Worm (Caenorhabditis elegans) whole organism, midembryonic: ENCODE data around the gene col-90.
A peak's percentile ranks its signal among the peaks of the same experiment; 100 is the strongest.

Source experiments
- T22C8.4 ChIP-seq: fragments of 200-800 bp; sonication (Bioruptor generic); IDR thresholded peaks from 2 replicates; pipeline ENCODE4 v1.3.6; 2022; ENCODE audit warnings: missing genetic modification characterization, missing compliant biosample characterization
- cog-1 ChIP-seq: sonication (generic microtip); optimal IDR thresholded peaks from 2 replicates; lab custom pipeline; 2016; ENCODE audit warnings: missing genetic modification characterization, missing compliant biosample characterization
- flt-1 ChIP-seq: fragments of 200-800 bp; sonication (Bioruptor generic); IDR thresholded peaks from 2 replicates; pipeline ENCODE4 v1.3.6; 2022; ENCODE audit warnings: missing genetic modification characterization, missing compliant biosample characterization
- klf-2 ChIP-seq: fragments of 200-800 bp; sonication (Bioruptor generic); conservative IDR thresholded peaks from 2 replicates; pipeline ENCODE4 v1.3.6; 2022; ENCODE audit warnings: missing genetic modification reagents, missing genetic modification characterization, missing compliant biosample characterization
- med-1 ChIP-seq: sonication (generic microtip); optimal IDR thresholded peaks from 2 replicates; lab custom pipeline; 2017; ENCODE audit warnings: missing genetic modification characterization, mild to moderate bottlenecking, missing compliant biosample characterization, antibody characterized with exemption, missing genetic modification reagents; ENCODE audit not compliant: insufficient read depth
- ref-1 ChIP-seq: fragments of 200-800 bp; sonication (Bioruptor generic); conservative IDR thresholded peaks from 2 replicates; pipeline ENCODE4 v1.3.6; 2022; ENCODE audit warnings: missing genetic modification reagents, missing genetic modification characterization, missing compliant biosample characterization
- tab-1 ChIP-seq: fragments of 200-800 bp; sonication (Bioruptor generic); IDR thresholded peaks from 2 replicates; pipeline ENCODE4 v1.3.6; 2022; ENCODE audit warnings: missing genetic modification characterization, missing compliant biosample characterization
- ztf-23 ChIP-seq: fragments of 200-800 bp; sonication (Bioruptor generic); IDR thresholded peaks from 2 replicates; pipeline ENCODE4 v1.3.6; 2022; ENCODE audit warnings: missing genetic modification reagents, missing genetic modification characterization, missing compliant biosample characterization
- ztf-29 ChIP-seq: fragments of 200-800 bp; sonication (Bioruptor generic); IDR thresholded peaks from 2 replicates; pipeline ENCODE4 v1.3.6; 2022; ENCODE audit warnings: missing genetic modification reagents, missing genetic modification characterization, missing compliant biosample characterization

The col-90 gene

DNA sequence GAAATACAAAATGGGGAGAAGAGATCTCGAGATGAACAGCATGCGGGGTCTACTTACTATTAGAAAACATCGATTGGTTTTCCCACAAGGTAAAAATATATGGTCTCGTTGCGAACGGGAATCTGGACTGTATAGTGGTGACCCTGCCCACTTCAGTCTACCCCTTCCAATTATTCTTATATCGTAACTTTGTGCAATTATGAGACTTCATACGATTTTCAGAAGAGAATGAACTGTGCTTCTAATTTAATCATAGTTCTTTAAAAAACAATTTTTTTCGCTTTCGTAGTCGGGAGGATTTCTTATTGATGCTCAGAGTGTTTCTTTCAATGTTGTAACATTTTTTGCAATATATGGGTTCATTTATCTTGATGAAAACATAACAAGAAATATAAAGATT lies 23.4 kb downstream of the col-90 start, which contains the start of gene F54H12.5:
Gene F54H12.5, minus strand, starts transcription at position 101 of the 400 bp plus-strand sequence.
- no peak for TF ChIP-seq flt-1 (GFP tag; lab: Robert Waterston, UW)

DNA sequence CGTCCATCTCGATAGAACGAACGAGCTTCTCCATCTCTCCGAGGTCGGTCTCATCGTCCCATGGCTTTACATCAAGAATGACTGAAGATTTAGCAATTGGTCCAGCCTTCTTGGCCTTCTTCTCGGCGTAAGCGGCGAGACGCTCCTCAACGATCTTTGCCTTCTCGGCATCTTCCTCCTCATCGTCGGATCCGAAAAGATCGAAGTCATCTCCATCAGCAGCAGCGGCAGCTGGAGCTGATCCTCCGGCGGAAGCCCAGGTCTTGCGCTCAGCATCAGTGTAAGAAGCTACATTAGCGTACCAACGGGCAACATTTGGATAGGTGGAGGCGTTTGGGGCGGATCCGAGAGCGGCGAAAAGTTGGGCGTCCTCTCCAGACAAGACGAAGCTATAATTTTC lies 24.0 kb downstream of the col-90 start:
- TF ChIP-seq med-1 (GFP tag; lab: Kevin White, UChicago) (no peak), T22C8.4 (no peak), klf-2 (GFP tag; lab: Robert Waterston, UW) (no peak), ref-1 (GFP tag; lab: Robert Waterston, UW) (no peak), tab-1 (GFP tag; lab: Robert Waterston, UW) (no peak), cog-1 (tag; lab: Kevin White, UChicago) (no peak), ztf-29 (GFP tag; lab: Robert Waterston, UW) (no peak), ztf-23 (GFP tag; lab: Robert Waterston, UW) (no peak), flt-1 (GFP tag; lab: Robert Waterston, UW) (no peak)

DNA sequence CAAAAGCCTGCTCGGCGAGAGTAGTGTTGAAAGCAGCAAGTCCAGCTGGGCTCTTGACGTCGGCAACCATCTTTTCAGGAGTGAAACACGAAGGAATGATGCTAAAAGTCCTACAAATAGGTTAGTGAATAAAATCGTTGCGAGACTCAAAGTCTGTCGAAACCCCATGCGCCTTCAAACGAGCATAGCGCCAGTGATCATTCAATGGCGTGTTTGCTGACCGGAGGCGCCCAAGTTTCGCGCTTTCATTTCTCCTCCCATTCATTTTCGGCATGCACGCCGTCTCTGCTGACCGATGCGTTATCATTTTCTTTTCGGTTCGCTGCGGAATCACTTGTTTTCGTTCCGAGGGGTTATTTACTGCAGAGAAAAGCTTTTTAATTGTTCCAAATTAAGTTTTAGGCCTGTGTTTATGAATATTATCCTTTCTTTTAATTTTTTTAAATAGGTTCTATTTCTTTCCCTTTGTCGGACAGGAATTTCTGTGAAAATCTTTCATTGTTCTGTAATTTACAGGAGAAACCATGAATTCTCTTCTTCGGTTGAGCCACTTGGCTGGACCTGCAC lies 24.6 kb downstream of the col-90 start, which contains the start of the genes eef-1B.1 and aco-2:
Gene eef-1B.1, minus strand, starts transcription at position 186 of the 567 bp plus-strand sequence.
Gene aco-2, plus strand, starts transcription at position 517 of the 567 bp plus-strand sequence.
- TF ChIP-seq ztf-29 (GFP tag; lab: Robert Waterston, UW): no peak
- TF ChIP-seq ztf-23 (GFP tag; lab: Robert Waterston, UW): no peak
- no peak for TF ChIP-seq klf-2 (GFP tag; lab: Robert Waterston, UW)
- no peak for TF ChIP-seq med-1 (GFP tag; lab: Kevin White, UChicago)
- no peak for TF ChIP-seq flt-1 (GFP tag; lab: Robert Waterston, UW)
- TF ChIP-seq tab-1 (GFP tag; lab: Robert Waterston, UW): no peak
- no peak for TF ChIP-seq T22C8.4
- TF ChIP-seq cog-1 (tag; lab: Kevin White, UChicago): peak; percentile 1

DNA sequence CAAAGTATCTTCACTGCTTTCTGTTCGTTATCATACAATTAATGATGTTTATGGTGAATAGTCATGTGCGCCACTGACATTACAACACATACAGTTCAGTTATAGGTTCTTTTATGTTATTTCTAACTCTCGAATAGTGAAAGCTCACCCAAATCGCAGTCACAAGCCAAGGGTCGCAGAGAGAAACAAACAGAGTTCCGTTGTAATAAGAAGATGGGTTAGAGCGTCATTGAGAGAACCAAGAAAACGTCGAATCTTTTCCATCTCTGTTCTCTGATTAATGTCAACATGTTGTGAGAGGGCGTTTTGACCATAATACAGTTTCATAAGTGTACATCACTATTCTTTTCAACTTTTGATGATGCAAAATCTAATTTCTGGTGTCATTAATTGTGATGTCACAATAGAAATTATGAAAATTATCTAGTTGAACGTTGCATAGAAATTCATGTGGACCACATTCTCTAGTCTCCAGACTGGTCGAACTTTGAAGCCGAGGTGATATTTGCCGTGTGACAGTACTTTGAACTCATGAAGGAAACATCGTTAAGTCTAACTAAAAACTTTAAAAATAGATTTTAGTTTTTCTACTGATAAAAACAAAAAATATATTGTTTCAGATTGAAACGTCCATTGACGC lies 25.4 kb downstream of the col-90 start:
- no peak for TF ChIP-seq ref-1 (GFP tag; lab: Robert Waterston, UW)
- no peak for TF ChIP-seq tab-1 (GFP tag; lab: Robert Waterston, UW)
- TF ChIP-seq ztf-29 (GFP tag; lab: Robert Waterston, UW): no peak
- no peak for TF ChIP-seq med-1 (GFP tag; lab: Kevin White, UChicago)
- no peak for TF ChIP-seq ztf-23 (GFP tag; lab: Robert Waterston, UW)
- TF ChIP-seq cog-1 (tag; lab: Kevin White, UChicago): no peak
- no peak for TF ChIP-seq flt-1 (GFP tag; lab: Robert Waterston, UW)
- no peak for TF ChIP-seq T22C8.4
- no peak for TF ChIP-seq klf-2 (GFP tag; lab: Robert Waterston, UW)

DNA sequence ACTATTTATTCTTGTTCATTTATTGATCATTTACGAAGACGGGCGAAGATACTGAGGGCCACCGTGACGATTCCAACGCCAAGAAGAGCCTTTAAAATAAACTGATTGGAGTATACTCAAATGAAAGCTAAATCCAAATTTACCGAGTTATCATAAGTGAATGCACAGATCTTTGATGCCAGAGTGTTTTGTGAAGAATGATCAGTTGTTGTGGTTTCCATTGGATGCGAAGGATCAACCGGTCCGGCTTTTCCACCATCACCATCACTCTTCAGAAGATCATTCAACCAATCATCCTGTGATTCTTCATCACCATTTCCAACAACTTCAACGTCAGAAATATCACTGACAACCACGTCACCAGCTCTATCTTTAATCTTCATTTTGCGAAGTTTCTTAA lies 28.6 kb downstream of the col-90 start:
- TF ChIP-seq tab-1 (GFP tag; lab: Robert Waterston, UW) (no peak), cog-1 (tag; lab: Kevin White, UChicago) (no peak), klf-2 (GFP tag; lab: Robert Waterston, UW) (no peak), med-1 (GFP tag; lab: Kevin White, UChicago) (no peak), ztf-29 (GFP tag; lab: Robert Waterston, UW) (no peak), ztf-23 (GFP tag; lab: Robert Waterston, UW) (no peak), T22C8.4 (no peak), ref-1 (GFP tag; lab: Robert Waterston, UW) (no peak), flt-1 (GFP tag; lab: Robert Waterston, UW) (no peak)

DNA sequence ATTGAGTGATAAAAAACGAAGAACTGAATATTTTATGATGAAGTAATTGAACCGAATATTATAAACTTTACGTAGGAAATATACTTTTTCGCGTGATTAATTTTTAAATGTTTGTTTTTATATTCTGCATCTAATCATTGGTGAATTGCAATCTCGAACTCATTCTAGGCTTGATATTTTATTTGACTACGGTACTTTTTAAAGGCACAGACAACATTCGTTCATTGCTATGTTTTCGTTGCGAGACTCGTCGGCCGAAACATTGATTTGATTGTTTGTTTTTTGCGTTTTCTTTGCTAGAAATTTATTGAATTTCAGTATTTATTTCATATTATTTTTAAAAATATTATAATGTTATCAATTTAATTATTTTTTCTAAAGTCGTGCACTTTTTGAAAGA lies 29.1 kb downstream of the col-90 start, which contains the start of gene C06G4.4:
Gene C06G4.4, minus strand, starts transcription at position 36 of the 400 bp plus-strand sequence.
- TF ChIP-seq ref-1 (GFP tag; lab: Robert Waterston, UW): no peak
- no peak for TF ChIP-seq tab-1 (GFP tag; lab: Robert Waterston, UW)

DNA sequence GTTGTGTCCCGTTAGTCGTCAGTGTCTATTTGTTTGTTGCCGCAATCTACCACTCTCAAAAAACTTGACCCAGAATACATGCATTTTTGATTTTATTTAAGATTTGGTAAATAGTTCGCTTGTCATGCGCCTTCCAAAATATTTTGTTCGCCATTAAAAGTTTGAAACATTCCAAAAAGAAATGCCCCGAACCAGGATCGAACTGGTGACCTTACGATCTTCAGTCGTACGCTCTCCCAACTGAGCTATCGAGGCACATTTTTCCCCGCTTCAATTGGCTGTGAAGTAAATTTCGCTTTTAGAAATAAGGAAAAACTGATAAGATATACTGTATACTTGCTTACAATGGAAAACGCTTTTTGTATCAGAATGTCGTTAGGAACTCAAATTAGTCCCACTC lies 29.7 kb downstream of the col-90 start:
- TF ChIP-seq ztf-29 (GFP tag; lab: Robert Waterston, UW): no peak
- TF ChIP-seq med-1 (GFP tag; lab: Kevin White, UChicago): no peak
- no peak for TF ChIP-seq tab-1 (GFP tag; lab: Robert Waterston, UW)

DNA sequence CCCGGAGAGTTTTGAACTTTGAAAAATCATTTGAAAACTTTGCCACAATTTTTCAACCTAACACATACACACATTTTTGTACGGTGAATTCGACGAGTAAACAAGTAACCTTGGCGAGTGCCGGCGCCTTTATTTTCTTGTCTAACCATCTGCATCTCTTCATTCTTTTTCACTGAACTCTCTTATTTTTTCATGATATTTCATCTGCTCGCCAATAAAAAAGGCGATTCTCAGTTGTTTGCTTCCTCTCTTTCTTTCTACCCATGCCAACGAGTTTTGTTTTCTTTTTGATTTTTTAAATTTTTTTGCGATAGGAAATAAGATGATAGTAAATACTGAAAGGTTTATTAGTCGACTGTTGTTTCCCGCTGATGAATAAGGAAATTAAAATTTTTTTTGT lies 30.1 kb downstream of the col-90 start:
- TF ChIP-seq T22C8.4 (no peak), ztf-23 (GFP tag; lab: Robert Waterston, UW) (no peak)

DNA sequence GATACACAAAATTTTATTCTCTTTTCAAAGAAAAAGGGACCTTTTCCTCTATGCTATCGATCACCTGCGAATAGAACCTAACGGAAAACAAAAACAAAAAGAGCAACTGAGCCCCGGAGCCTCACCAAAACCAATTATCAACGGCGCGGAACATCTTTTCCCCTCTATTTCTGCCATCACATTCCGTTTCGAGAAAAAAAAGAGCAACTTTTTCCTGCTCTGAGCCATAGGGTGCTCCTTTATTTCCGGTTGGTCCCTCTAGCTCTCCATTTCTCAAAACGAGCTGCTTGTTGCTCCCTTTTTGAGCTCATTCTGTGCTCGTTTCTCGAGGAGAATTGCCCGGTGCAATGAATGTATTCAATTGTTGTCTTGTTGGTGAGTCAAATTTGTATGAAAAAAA lies 31.0 kb downstream of the col-90 start, which contains the start of gene clp-1:
Gene clp-1, plus strand, starts transcription at position 301 of the 400 bp plus-strand sequence.
- TF ChIP-seq ztf-23 (GFP tag; lab: Robert Waterston, UW) (no peak), ref-1 (GFP tag; lab: Robert Waterston, UW) (no peak), med-1 (GFP tag; lab: Kevin White, UChicago) (no peak), T22C8.4 (no peak), ztf-29 (GFP tag; lab: Robert Waterston, UW) (no peak), klf-2 (GFP tag; lab: Robert Waterston, UW) (no peak), flt-1 (GFP tag; lab: Robert Waterston, UW) (no peak), tab-1 (GFP tag; lab: Robert Waterston, UW) (no peak), cog-1 (tag; lab: Kevin White, UChicago) (no peak)

DNA sequence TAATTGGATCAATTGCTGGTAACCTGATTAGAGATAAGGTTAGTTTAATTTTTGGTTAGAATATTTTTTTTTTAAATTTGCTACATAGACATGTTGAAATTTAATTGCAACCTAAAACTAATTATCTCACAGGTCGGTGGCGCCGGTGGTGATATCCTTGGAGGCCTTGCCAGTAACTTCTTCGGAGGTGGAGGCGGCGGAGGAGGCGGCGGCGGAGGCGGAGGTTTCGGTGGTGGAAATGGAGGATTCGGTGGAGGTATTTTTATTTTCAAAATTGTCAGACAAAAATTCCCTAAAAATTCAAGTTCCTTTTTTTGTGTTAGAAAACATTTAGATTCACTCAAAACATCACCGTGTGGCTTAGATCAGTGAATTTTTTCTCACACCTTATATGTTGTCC lies 32.6 kb downstream of the col-90 start:
- TF ChIP-seq tab-1 (GFP tag; lab: Robert Waterston, UW) (no peak), T22C8.4 (no peak), med-1 (GFP tag; lab: Kevin White, UChicago) (no peak), cog-1 (tag; lab: Kevin White, UChicago) (no peak), klf-2 (GFP tag; lab: Robert Waterston, UW) (no peak), ztf-29 (GFP tag; lab: Robert Waterston, UW) (no peak), ztf-23 (GFP tag; lab: Robert Waterston, UW) (no peak), flt-1 (GFP tag; lab: Robert Waterston, UW) (no peak), ref-1 (GFP tag; lab: Robert Waterston, UW) (no peak)
